Fruit fly (Drosophila melanogaster) whole organism: ENCODE results near the gene CG3168.

Experiments
- pan ChIP-seq: fragments of >200 bp; optimal IDR thresholded peaks from 2 replicates; lab custom pipeline; 2017
- usp ChIP-seq: fragments of >200 bp; optimal IDR thresholded peaks from 2 replicates; lab custom pipeline; 2017; ENCODE audit warnings: missing biosample characterization, missing genetic modification characterization, mixed read lengths

DNA sequence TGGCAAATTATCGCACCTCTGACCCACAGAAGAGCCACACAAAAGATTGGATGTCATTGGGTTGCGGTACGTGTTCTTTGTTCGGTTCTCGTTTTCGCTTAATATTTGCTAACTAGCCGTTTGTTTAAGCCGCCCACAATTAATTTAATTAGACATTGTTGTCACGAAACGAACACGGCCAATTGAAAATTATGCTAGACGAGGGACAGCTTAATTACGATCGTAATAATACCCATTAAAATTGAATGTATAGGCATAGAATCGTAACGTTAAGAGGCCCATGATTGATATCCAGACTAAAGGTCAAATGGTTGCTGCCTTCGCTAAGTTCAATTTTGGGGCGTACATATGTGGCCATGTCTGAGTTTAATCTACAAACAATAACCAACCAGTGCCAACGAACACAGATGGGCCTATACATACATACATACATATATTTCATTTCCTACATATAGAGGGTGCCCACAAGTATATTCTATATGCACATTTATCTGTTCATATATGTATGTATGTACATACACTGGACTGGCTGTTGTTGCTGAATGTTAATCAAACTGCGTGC, 11.1 kb downstream of the CG3168 start:
- TF ChIP-seq pan (lab: Kevin White, UChicago): no peak
- no peak for TF ChIP-seq usp (GFP tag; lab: Kevin White, UChicago)
